Worm (Caenorhabditis elegans): ENCODE measurements around the gene mdt-6.
"Not testable (repeated sequence)": the region's sequence is repeated elsewhere in the genome, so short reads cannot be mapped to it uniquely, and the experiment has no call there.

mdt-6 gene

DNA sequence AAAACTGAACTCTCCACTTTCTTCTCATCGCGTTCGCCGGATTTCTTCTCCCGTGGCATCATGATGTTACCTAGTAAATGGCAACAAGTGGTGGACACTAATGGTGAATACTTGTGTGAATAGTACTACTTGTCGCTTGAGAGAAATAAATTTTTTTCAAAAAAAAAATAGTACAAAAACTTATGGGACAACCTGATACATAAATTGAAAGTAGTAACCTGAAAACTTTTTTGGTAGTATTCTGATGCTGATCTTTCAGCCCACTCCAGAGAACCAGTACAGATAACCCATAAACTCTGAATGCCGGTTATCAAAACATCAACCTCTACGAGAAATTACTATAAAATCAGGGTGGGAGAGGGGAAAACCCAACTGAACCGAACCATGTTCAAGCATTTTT is 1.6 kb downstream of the mdt-6 start, which contains the start of gene Y57E12AL.2:
Gene Y57E12AL.2 (plus strand): TSS at position 301 of the 400 bp plus-strand sequence.
- not testable (repeated sequence) for TF ChIP-seq flt-1 (GFP tag; IDR thresholded peaks at IDR 0.05); ceh-13 (GFP tag; optimal IDR thresholded peaks at IDR 0.05); F13C5.2 (tag; optimal IDR thresholded peaks at IDR 0.05)

DNA sequence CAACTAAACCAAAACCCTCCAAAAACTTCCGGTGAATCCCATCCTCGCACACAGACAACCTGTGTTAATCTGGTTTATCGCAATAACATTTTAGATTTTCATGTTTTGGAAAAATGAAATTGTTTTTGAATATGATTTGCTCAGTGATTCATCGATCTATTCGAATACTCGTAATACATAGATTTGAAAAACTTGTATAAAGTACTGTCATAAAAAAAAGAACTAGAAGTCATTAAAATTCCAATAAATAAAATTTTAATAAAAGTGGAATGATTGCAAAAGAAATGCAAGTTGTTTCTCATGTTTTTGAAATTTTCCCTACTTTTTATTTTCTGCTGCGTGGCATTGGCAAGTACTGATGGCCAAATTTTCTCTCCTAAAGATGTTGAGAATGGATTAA is 4.8 kb downstream of the mdt-6 start, which contains the start of gene spig-8:
Gene spig-8 (plus strand): TSS at position 301 of the 400 bp plus-strand sequence.
- TF ChIP-seq tbx-11 (GFP tag; IDR thresholded peaks at IDR 0.05): no peak
- no peak for TF ChIP-seq scrt-1 (GFP tag; IDR thresholded peaks at IDR 0.05)
- TF ChIP-seq ceh-36 (tag; optimal IDR thresholded peaks at IDR 0.05): no peak
- TF ChIP-seq flt-1 (GFP tag; IDR thresholded peaks at IDR 0.05): no peak
- TF ChIP-seq tbx-37 (GFP tag; conservative IDR thresholded peaks at IDR 0.05): no peak
- TF ChIP-seq ceh-13 (GFP tag; optimal IDR thresholded peaks at IDR 0.05): no peak
- TF ChIP-seq hmg-4 (GFP tag; optimal IDR thresholded peaks at IDR 0.05): no peak
- TF ChIP-seq sea-1 (GFP tag; conservative IDR thresholded peaks at IDR 0.05): no peak
- no peak for TF ChIP-seq hnd-1 (tag; optimal IDR thresholded peaks at IDR 0.05)

DNA sequence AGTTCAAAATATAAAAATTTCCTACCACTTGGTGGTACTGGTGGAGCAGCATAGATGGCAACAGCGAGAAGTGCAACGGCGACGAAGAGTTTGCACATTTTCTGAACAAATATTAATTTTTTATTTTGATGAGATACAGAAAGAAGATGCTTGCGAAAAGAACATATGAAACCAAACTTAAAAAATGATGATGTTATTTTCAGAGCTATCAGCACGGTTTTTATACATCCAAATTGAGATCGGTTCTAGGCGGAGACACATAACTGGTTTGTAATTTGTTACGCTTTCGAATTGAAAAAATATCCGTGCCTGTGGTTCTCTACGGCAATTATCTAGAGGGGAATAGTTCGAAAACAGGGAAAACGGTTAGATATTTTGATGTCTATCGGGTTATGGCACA is 6.3 kb downstream of the mdt-6 start, which contains the start of gene txt-17:
Gene txt-17 (minus strand): TSS at position 101 of the 400 bp plus-strand sequence.
- no peak for TF ChIP-seq sea-1 (GFP tag; conservative IDR thresholded peaks at IDR 0.05)
- no peak for TF ChIP-seq B0310.2 (tag; optimal IDR thresholded peaks at IDR 0.05)
- no peak for TF ChIP-seq pes-1 (GFP tag; IDR thresholded peaks at IDR 0.05)
- TF ChIP-seq ceh-36 (tag; optimal IDR thresholded peaks at IDR 0.05): no peak
- no peak for TF ChIP-seq hmbx-1 (tag; optimal IDR thresholded peaks at IDR 0.05)
- no peak for TF ChIP-seq ceh-13 (GFP tag; optimal IDR thresholded peaks at IDR 0.05)
- no peak for TF ChIP-seq hnd-1 (tag; optimal IDR thresholded peaks at IDR 0.05)
- TF ChIP-seq ama-1 (optimal IDR thresholded peaks at IDR 0.05): no peak
- no peak for TF ChIP-seq tra-4 (tag; optimal IDR thresholded peaks at IDR 0.05)
- TF ChIP-seq hmg-4 (GFP tag; optimal IDR thresholded peaks at IDR 0.05): no peak
- no peak for TF ChIP-seq scrt-1 (GFP tag; IDR thresholded peaks at IDR 0.05)
- TF ChIP-seq tbx-37 (GFP tag; conservative IDR thresholded peaks at IDR 0.05): no peak
- no peak for TF ChIP-seq F13C5.2 (tag; optimal IDR thresholded peaks at IDR 0.05)
- TF ChIP-seq aly-1 (tag; optimal IDR thresholded peaks at IDR 0.05): no peak
- no peak for TF ChIP-seq ets-7 (tag; optimal IDR thresholded peaks at IDR 0.05)
- TF ChIP-seq flt-1 (GFP tag; IDR thresholded peaks at IDR 0.05): no peak

DNA sequence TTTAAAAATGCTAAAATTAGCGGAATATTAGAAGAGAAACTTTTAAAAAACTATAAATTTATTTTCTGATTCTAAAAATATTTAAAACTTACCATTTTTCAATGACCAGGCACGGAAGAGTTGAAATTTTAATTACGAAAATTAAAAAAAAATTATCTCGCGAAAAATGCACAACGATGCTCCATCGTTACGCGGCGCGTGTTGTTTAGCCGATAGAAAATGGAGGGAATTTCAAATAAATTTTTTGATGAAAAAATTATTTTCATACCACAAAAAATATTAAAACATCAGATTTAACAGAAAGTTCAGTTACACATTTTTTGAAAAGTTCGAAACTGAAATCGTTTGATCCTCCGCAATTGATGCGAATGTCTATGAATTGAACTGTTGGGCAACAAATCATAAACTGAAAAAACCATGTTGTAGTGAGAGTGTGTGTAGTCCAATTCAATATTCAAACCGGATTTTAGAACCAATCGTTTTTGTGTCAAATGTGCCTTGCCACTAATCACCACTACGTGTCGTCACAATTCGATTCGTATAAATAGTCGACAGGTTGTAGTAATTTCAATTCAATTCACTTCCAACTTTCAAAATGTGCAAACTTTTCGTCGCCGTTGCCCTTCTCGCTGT is 8.2 kb downstream of the mdt-6 start, which contains the start of the genes tofu-2 and spig-1:
Gene tofu-2 (minus strand): TSS at position 116 of the 633 bp plus-strand sequence.
Gene spig-1 (plus strand): TSS at position 583 of the 633 bp plus-strand sequence.
- no peak for TF ChIP-seq tra-4 (tag; optimal IDR thresholded peaks at IDR 0.05)
- TF ChIP-seq scrt-1 (GFP tag; IDR thresholded peaks at IDR 0.05): no peak

DNA sequence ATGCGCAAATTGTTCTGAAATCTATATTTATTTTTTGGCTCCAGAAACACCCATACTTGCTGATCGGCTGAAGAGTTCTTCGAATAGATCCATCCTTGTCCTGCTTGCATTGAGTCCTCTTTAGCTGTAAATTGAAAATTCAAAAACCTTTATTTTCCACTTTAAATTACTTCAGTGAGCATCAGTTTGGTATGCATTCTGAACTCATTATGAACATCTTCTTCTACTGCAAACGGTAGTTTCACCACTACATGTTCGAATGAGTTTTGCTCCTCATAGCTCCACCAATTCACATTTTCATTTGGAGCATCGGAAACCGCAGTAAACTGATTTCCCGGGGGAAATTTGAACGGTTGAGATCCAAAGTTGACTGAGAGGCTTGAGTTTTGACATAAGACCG is 9.3 kb downstream of the mdt-6 start:
- TF ChIP-seq scrt-1 (GFP tag; IDR thresholded peaks at IDR 0.05) (no peak), ets-7 (tag; optimal IDR thresholded peaks at IDR 0.05) (no peak), tbx-11 (GFP tag; IDR thresholded peaks at IDR 0.05) (no peak)

DNA sequence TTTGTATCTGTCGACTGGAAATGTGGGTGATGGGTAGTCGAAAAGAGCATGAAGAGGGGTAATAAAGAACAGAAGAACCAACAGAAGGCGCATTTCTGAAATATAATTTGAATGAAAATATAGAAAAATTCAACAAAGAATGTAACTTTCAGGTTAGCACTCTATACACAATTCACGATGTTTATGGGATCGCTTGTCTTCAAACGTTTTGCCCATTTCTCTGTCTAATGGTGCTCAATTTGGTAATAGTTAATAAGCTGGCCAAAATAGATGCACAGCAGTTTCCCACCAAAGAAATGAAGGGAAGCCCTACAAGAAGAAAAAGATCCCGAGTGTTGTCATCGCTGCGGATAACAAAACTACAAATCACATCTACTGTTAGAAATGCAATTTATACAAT is 11.9 kb downstream of the mdt-6 start, which contains the start of gene F20A1.8:
Gene F20A1.8 (minus strand): TSS at position 101 of the 400 bp plus-strand sequence.
- TF ChIP-seq ets-7 (tag; optimal IDR thresholded peaks at IDR 0.05) (no peak), aly-1 (tag; optimal IDR thresholded peaks at IDR 0.05) (no peak), ceh-13 (GFP tag; optimal IDR thresholded peaks at IDR 0.05) (no peak), pes-1 (GFP tag; IDR thresholded peaks at IDR 0.05) (no peak), sea-1 (GFP tag; conservative IDR thresholded peaks at IDR 0.05) (no peak), hmbx-1 (tag; optimal IDR thresholded peaks at IDR 0.05) (no peak), flt-1 (GFP tag; IDR thresholded peaks at IDR 0.05) (no peak), ceh-36 (tag; optimal IDR thresholded peaks at IDR 0.05) (no peak), B0310.2 (tag; optimal IDR thresholded peaks at IDR 0.05) (no peak), F13C5.2 (tag; optimal IDR thresholded peaks at IDR 0.05) (no peak), ama-1 (optimal IDR thresholded peaks at IDR 0.05) (no peak), tbx-11 (GFP tag; IDR thresholded peaks at IDR 0.05) (no peak), tbx-37 (GFP tag; conservative IDR thresholded peaks at IDR 0.05) (no peak), tra-4 (tag; optimal IDR thresholded peaks at IDR 0.05) (no peak), hnd-1 (tag; optimal IDR thresholded peaks at IDR 0.05) (no peak), scrt-1 (GFP tag; IDR thresholded peaks at IDR 0.05) (no peak)

DNA sequence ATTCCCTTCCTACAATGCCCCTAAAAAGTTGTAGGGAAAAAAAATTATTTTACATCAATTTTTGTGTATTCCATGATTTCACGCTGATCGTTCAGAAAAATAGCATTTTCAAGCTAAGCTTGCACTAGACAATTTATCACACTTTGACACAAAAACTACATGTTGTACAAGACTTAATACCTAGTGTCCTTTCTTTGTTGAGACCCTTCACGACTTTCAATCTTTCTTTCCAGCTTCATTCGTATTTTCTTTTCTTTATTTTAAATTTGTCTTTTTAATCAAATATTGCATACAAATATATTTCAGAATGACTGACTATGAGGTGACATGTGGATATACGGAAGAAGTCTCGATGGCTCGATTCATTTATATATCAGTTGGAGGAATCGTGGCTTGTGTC is 13.4 kb downstream of the mdt-6 start, which contains the start of gene F20A1.2:
Gene F20A1.2 (plus strand): TSS at position 301 of the 400 bp plus-strand sequence.
- TF ChIP-seq F13C5.2 (tag; optimal IDR thresholded peaks at IDR 0.05) (no peak), tbx-37 (GFP tag; conservative IDR thresholded peaks at IDR 0.05) (no peak), B0310.2 (tag; optimal IDR thresholded peaks at IDR 0.05) (no peak), ets-7 (tag; optimal IDR thresholded peaks at IDR 0.05) (no peak), tbx-11 (GFP tag; IDR thresholded peaks at IDR 0.05) (no peak), pes-1 (GFP tag; IDR thresholded peaks at IDR 0.05) (no peak), sea-1 (GFP tag; conservative IDR thresholded peaks at IDR 0.05) (no peak), tra-4 (tag; optimal IDR thresholded peaks at IDR 0.05) (no peak), ama-1 (optimal IDR thresholded peaks at IDR 0.05) (no peak), hnd-1 (tag; optimal IDR thresholded peaks at IDR 0.05) (no peak), aly-1 (tag; optimal IDR thresholded peaks at IDR 0.05) (no peak), hmbx-1 (tag; optimal IDR thresholded peaks at IDR 0.05) (no peak), flt-1 (GFP tag; IDR thresholded peaks at IDR 0.05) (no peak), ceh-36 (tag; optimal IDR thresholded peaks at IDR 0.05) (no peak)

DNA sequence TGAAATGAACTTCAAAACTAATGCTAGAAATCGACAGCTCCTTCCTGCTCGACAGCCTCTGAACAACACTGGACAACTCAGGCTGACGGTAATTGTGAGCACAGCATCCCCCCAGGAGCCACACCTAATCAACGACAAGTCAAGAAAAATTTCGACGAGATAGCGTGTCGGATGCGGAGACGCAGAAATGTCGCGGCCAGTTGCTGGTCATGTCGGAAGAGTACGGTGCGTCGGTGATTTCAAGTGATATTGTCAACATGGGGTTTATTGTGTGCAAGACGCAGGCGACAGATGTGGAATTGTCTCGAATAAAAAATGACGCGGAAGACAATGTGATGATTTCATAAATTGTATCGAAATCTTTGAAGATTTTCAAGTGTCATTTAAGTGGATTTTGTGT is 22.9 kb downstream of the mdt-6 start, which contains the start of gene twk-11:
Gene twk-11 (minus strand): TSS at position 101 of the 400 bp plus-strand sequence.
- TF ChIP-seq aly-1 (tag; optimal IDR thresholded peaks at IDR 0.05): no peak
- no peak for TF ChIP-seq hmbx-1 (tag; optimal IDR thresholded peaks at IDR 0.05)
- no peak for TF ChIP-seq ama-1 (optimal IDR thresholded peaks at IDR 0.05)
- no peak for TF ChIP-seq ets-7 (tag; optimal IDR thresholded peaks at IDR 0.05)
- TF ChIP-seq flt-1 (GFP tag; IDR thresholded peaks at IDR 0.05): no peak
- no peak for TF ChIP-seq scrt-1 (GFP tag; IDR thresholded peaks at IDR 0.05)
- no peak for TF ChIP-seq hnd-1 (tag; optimal IDR thresholded peaks at IDR 0.05)
- no peak for TF ChIP-seq F13C5.2 (tag; optimal IDR thresholded peaks at IDR 0.05)
- no peak for TF ChIP-seq ceh-36 (tag; optimal IDR thresholded peaks at IDR 0.05)
- TF ChIP-seq pes-1 (GFP tag; IDR thresholded peaks at IDR 0.05): no peak
- TF ChIP-seq B0310.2 (tag; optimal IDR thresholded peaks at IDR 0.05): no peak
